Fruit fly (Drosophila melanogaster) whole organism, prepupa: ENCODE data around the gene Rab8.

Experiments
- Blimp-1 ChIP-seq: fragments of 200-800 bp; sonication (Bioruptor generic); optimal IDR thresholded peaks from 3 replicates; lab custom pipeline; 2017; ENCODE audit warnings: missing biosample characterization, missing genetic modification characterization, mild to moderate bottlenecking, moderate library complexity, missing genetic modification reagents
- CG10669 ChIP-seq: fragments of 200-800 bp; sonication (Bioruptor generic); optimal IDR thresholded peaks from 3 replicates; lab custom pipeline; 2018; ENCODE audit warnings: missing biosample characterization, mild to moderate bottlenecking, missing genetic modification characterization, moderate library complexity
- CG11294 ChIP-seq: fragments of 200-800 bp; sonication (Bioruptor generic); IDR thresholded peaks from 2 replicates; pipeline ENCODE4 v1.3.6; 2022; ENCODE audit warnings: missing biosample characterization, missing genetic modification characterization
- CG11902 ChIP-seq: fragments of 200-800 bp; sonication (Bioruptor generic); optimal IDR thresholded peaks from 3 replicates; lab custom pipeline; 2016; ENCODE audit warnings: missing biosample characterization, missing genetic modification characterization
- CG15336 ChIP-seq: fragments of 200-800 bp; sonication (Bioruptor generic); IDR thresholded peaks from 2 replicates; pipeline ENCODE4 v1.3.6; 2022; ENCODE audit warnings: missing biosample characterization, missing genetic modification characterization
- CG3032 ChIP-seq: fragments of 200-800 bp; optimal IDR thresholded peaks from 2 replicates; lab custom pipeline; 2019; ENCODE audit warnings: missing biosample characterization, mild to moderate bottlenecking, missing genetic modification characterization, moderate library complexity
- CG31627 ChIP-seq: fragments of 200-800 bp; sonication (Bioruptor generic); optimal IDR thresholded peaks from 3 replicates; lab custom pipeline; 2016; ENCODE audit warnings: missing biosample characterization, missing genetic modification characterization
- CG34406 ChIP-seq: fragments of 200-800 bp; sonication (Bioruptor generic); optimal IDR thresholded peaks from 3 replicates; lab custom pipeline; 2016; ENCODE audit warnings: missing biosample characterization, missing genetic modification characterization
- CG4318 ChIP-seq: fragments of 200-800 bp; sonication (Bioruptor generic); optimal IDR thresholded peaks from 3 replicates; lab custom pipeline; 2017; ENCODE audit warnings: missing biosample characterization, mild to moderate bottlenecking, missing genetic modification characterization
- CG6163 ChIP-seq: fragments of 200-800 bp; sonication (Bioruptor generic); IDR thresholded peaks from 3 replicates; pipeline ENCODE4 v1.3.6; 2022; ENCODE audit warnings: missing biosample characterization, missing genetic modification characterization
- CG6276 ChIP-seq: fragments of 200-800 bp; sonication (Bioruptor generic); optimal IDR thresholded peaks from 2 replicates; lab custom pipeline; 2017; ENCODE audit warnings: missing biosample characterization, mild to moderate bottlenecking, missing genetic modification characterization
- CG6792 ChIP-seq: fragments of 200-800 bp; sonication (Bioruptor generic); optimal IDR thresholded peaks from 3 replicates; lab custom pipeline; 2016; ENCODE audit warnings: missing biosample characterization, missing genetic modification characterization
- CG6808 ChIP-seq: fragments of 200-800 bp; sonication (Bioruptor generic); optimal IDR thresholded peaks from 3 replicates; lab custom pipeline; 2017; ENCODE audit warnings: missing biosample characterization, missing genetic modification characterization, mild to moderate bottlenecking, moderate library complexity, missing genetic modification reagents
- CG6854 ChIP-seq: fragments of 200-800 bp; sonication (Bioruptor generic); optimal IDR thresholded peaks from 2 replicates; lab custom pipeline; 2017; ENCODE audit warnings: missing biosample characterization, mild to moderate bottlenecking, missing genetic modification characterization
- CG7368 ChIP-seq: fragments of 200-800 bp; sonication (Bioruptor generic); optimal IDR thresholded peaks from 3 replicates; lab custom pipeline; 2016; ENCODE audit warnings: missing biosample characterization, missing genetic modification characterization
- CG8119 ChIP-seq: fragments of 200-800 bp; sonication (Bioruptor generic); IDR thresholded peaks from 3 replicates; pipeline ENCODE4 v1.3.6; 2022; ENCODE audit warnings: missing biosample characterization, missing genetic modification characterization
- CG8319 ChIP-seq: fragments of 200-800 bp; sonication (Bioruptor generic); optimal IDR thresholded peaks from 3 replicates; lab custom pipeline; 2016; ENCODE audit warnings: missing biosample characterization, missing genetic modification characterization
- Eip75B ChIP-seq: fragments of 200-800 bp; sonication (Bioruptor generic); optimal IDR thresholded peaks from 3 replicates; lab custom pipeline; 2016; ENCODE audit warnings: missing biosample characterization, missing genetic modification characterization
- Eip78C ChIP-seq: fragments of 200-800 bp; sonication (Bioruptor generic); peaks from one replicate; lab custom pipeline; 2016; ENCODE audit warnings: missing biosample characterization, missing genetic modification characterization
- Eip93F ChIP-seq: fragments of 200-800 bp; sonication (Bioruptor generic); optimal IDR thresholded peaks from 2 replicates; lab custom pipeline; 2016; ENCODE audit warnings: missing biosample characterization, mild to moderate bottlenecking, missing genetic modification characterization
- Ets96B ChIP-seq: fragments of 200-800 bp; optimal IDR thresholded peaks from 2 replicates; lab custom pipeline; 2019; ENCODE audit warnings: missing biosample characterization, mild to moderate bottlenecking, missing genetic modification characterization, moderate library complexity
- Gug ChIP-seq: fragments of 200-800 bp; sonication (Bioruptor generic); IDR thresholded peaks from 2 replicates; pipeline ENCODE4 v1.3.6; 2022; ENCODE audit warnings: missing biosample characterization, missing genetic modification characterization
- Hr38 ChIP-seq: sonication (Bioruptor generic); optimal IDR thresholded peaks from 2 replicates; lab custom pipeline; 2016; ENCODE audit warnings: missing biosample characterization, missing genetic modification characterization
- Hr4 ChIP-seq: fragments of 200-800 bp; sonication (Bioruptor generic); optimal IDR thresholded peaks from 3 replicates; lab custom pipeline; 2016; ENCODE audit warnings: missing biosample characterization, missing genetic modification characterization
- Lpt ChIP-seq: fragments of 200-800 bp; sonication (Bioruptor generic); optimal IDR thresholded peaks from 3 replicates; lab custom pipeline; 2016; ENCODE audit warnings: missing biosample characterization, missing genetic modification characterization
- OdsH ChIP-seq: fragments of 200-800 bp; sonication (Bioruptor generic); optimal IDR thresholded peaks from 3 replicates; lab custom pipeline; 2016; ENCODE audit warnings: missing biosample characterization, missing genetic modification characterization
- Smox ChIP-seq: fragments of 200-800 bp; sonication (Bioruptor generic); optimal IDR thresholded peaks from 3 replicates; lab custom pipeline; 2016; ENCODE audit warnings: missing biosample characterization, missing genetic modification characterization
- Sox102F ChIP-seq: fragments of 200-800 bp; sonication (Bioruptor generic); optimal IDR thresholded peaks from 2 replicates; lab custom pipeline; 2016; ENCODE audit warnings: missing biosample characterization, mild to moderate bottlenecking, missing genetic modification characterization
- Sox14 ChIP-seq: fragments of 200-800 bp; sonication (Bioruptor generic); optimal IDR thresholded peaks from 3 replicates; lab custom pipeline; 2016; ENCODE audit warnings: missing biosample characterization, missing genetic modification characterization
- cyc ChIP-seq: fragments of 200-800 bp; sonication (Bioruptor generic); optimal IDR thresholded peaks from 3 replicates; lab custom pipeline; 2016; ENCODE audit warnings: missing biosample characterization, missing genetic modification characterization
- dsx ChIP-seq: fragments of 200-800 bp; optimal IDR thresholded peaks from 3 replicates; lab custom pipeline; 2019; ENCODE audit warnings: missing biosample characterization, mild to moderate bottlenecking, missing genetic modification characterization, moderate library complexity; ENCODE audit not compliant: poor library complexity, severe bottlenecking
- eg ChIP-seq: fragments of 200-800 bp; sonication (Bioruptor generic); IDR thresholded peaks from 3 replicates; pipeline ENCODE4 v1.3.6; 2022; ENCODE audit warnings: missing biosample characterization, missing genetic modification characterization
- esn ChIP-seq: fragments of 200-800 bp; sonication (Bioruptor generic); optimal IDR thresholded peaks from 2 replicates; lab custom pipeline; 2016; ENCODE audit warnings: missing biosample characterization, mild to moderate bottlenecking, missing genetic modification characterization, moderate library complexity
- fd85E ChIP-seq: fragments of 200-800 bp; sonication (Bioruptor generic); optimal IDR thresholded peaks from 3 replicates; lab custom pipeline; 2016; ENCODE audit warnings: missing biosample characterization, missing genetic modification characterization
- lz ChIP-seq: fragments of 200-800 bp; sonication (Bioruptor generic); optimal IDR thresholded peaks from 3 replicates; lab custom pipeline; 2016; ENCODE audit warnings: missing biosample characterization, missing genetic modification characterization
- salr ChIP-seq, 2 experiments: fragments of 200-800 bp; sonication (Bioruptor generic); optimal IDR thresholded peaks; 3 replicates each; lab custom pipeline; 2016 to 2018; ENCODE audit warnings: missing biosample characterization in 2 of 2, missing genetic modification characterization in 2 of 2, mild to moderate bottlenecking in 1 of 2
- spab ChIP-seq: fragments of 200-800 bp; sonication (Bioruptor generic); optimal IDR thresholded peaks from 2 replicates; lab custom pipeline; 2017; ENCODE audit warnings: missing biosample characterization, mild to moderate bottlenecking, missing genetic modification characterization, missing genetic modification reagents
- ss ChIP-seq, 2 experiments: fragments of 200-800 bp; sonication (Bioruptor generic); optimal IDR thresholded peaks; 2 replicates in 1 of 2; 3 replicates in 1 of 2; lab custom pipeline; 2017 to 2018; ENCODE audit warnings: mild to moderate bottlenecking in 2 of 2, missing biosample characterization in 2 of 2, missing genetic modification characterization in 2 of 2, moderate library complexity in 1 of 2
- topi ChIP-seq: fragments of 200-800 bp; sonication (Bioruptor generic); optimal IDR thresholded peaks from 3 replicates; lab custom pipeline; 2016; ENCODE audit warnings: missing biosample characterization, missing genetic modification characterization

Gene Rab8

DNA sequence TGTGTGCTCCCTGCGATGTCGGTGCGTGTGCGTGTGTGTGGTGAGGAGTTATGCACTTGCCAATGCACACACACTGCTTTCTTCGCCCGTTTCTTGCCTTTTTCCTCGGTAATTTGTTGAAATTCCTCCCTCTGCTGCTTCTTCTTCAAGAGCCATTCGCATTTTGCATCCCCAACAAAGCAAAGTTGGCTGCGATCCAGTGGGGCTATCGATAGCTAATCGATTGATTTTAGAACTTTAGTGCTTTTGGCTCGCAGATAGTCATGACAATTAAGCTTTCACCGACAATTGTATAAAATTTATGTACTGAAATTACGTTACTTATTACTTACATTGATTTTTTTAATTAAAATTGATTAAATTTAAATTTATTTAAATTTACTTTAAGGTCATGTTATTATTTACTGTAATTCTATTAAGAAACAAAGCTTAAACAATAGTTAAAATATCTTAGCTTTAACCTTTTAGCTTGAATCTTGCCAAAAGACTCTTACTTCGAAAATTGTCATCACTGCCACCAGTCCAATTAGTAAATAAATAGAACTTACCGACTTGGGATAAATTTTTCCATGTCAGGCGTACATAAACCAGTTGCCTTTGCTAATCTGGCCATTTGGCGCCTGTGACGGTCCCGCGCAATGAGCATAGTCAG lies 36.6 kb downstream of the Rab8 start, which contains the start of the genes trc and CG32221:
Gene trc (minus strand): TSS at position 162 of the 652 bp plus-strand sequence.
Gene CG32221 (plus strand): TSS at position 528 of the 652 bp plus-strand sequence.
- TF ChIP-seq ss (GFP tag; optimal IDR thresholded peaks at IDR 0.05; lab: Kevin White, UChicago) = no peak
- no peak for TF ChIP-seq CG11902
- TF ChIP-seq CG3032 = peak; percentile 29
- TF ChIP-seq CG4318 (GFP tag; lab: Kevin White, UChicago) = no peak
- peak; percentile 36 for TF ChIP-seq Sox14
- no peak for TF ChIP-seq Lpt (GFP tag; lab: Kevin White, UChicago)
- TF ChIP-seq CG15336 (GFP tag; lab: Robert Waterston, UW) = no peak
- TF ChIP-seq Sox102F = no peak
- TF ChIP-seq fd85E (GFP tag; lab: Kevin White, UChicago) = no peak
- TF ChIP-seq Smox (GFP tag; lab: Kevin White, UChicago) = no peak
- no peak for TF ChIP-seq Gug
- TF ChIP-seq Hr4 (GFP tag; lab: Kevin White, UChicago) = no peak
- TF ChIP-seq Eip75B (GFP tag; lab: Kevin White, UChicago) = no peak
- peak; percentile 34 for TF ChIP-seq CG31627
- no peak for TF ChIP-seq cyc (GFP tag; lab: Kevin White, UChicago)
- TF ChIP-seq CG6808 (GFP tag; lab: Kevin White, UChicago) = no peak
- TF ChIP-seq lz = no peak
- no peak for TF ChIP-seq Eip93F (GFP tag; lab: Kevin White, UChicago)
- no peak for TF ChIP-seq OdsH (GFP tag; lab: Kevin White, UChicago)
- peak; percentile 35 for TF ChIP-seq esn
- no peak for TF ChIP-seq spab (GFP tag; lab: Kevin White, UChicago)
- no peak for TF ChIP-seq dsx (GFP tag; lab: Kevin White, UChicago)
- TF ChIP-seq CG6163 (GFP tag; lab: Robert Waterston, UW) = peak; percentile 43; the same call in 2 of the 3 replicates
- TF ChIP-seq CG7368 = no peak
- TF ChIP-seq CG6276 (GFP tag; lab: Kevin White, UChicago) = no peak
- TF ChIP-seq eg (GFP tag; lab: Robert Waterston, UW) = no peak
- no peak for TF ChIP-seq CG8319 (GFP tag; lab: Kevin White, UChicago)
- peak in 1 of 2 experiments; percentile 24 for TF ChIP-seq salr (GFP tag; optimal IDR thresholded peaks at IDR 0.05; lab: Kevin White, UChicago)

DNA sequence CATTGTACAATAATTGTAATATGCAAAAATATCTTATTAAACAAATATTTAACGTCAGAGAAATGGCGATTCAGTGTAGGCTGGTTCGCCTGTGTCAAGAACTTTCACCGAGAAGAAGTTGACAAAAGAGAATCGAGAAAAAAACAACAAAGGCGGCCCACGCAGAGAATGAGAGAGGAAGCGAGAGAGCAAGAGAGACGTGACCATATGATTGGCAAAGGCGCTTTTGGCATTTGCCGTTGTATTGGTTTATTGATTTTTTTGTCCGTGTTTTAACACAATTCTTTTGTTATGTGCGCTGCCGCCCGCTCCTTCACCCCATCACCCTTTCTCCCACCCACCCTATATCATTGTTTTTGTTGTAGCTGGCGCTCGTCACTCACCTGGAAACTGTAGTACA lies 37.7 kb downstream of the Rab8 start:
- TF ChIP-seq Smox (GFP tag; lab: Kevin White, UChicago) = no peak
- no peak for TF ChIP-seq CG11294 (GFP tag; lab: Robert Waterston, UW)
- TF ChIP-seq topi (GFP tag; lab: Kevin White, UChicago) = peak; percentile 17
- TF ChIP-seq Ets96B = no peak
- no peak for TF ChIP-seq CG11902
- no peak for TF ChIP-seq CG10669
- peak; percentile 54 for TF ChIP-seq esn
- TF ChIP-seq CG34406 (GFP tag; lab: Kevin White, UChicago) = no peak
- peak in 1 of 2 experiments; percentile 71 for TF ChIP-seq ss (GFP tag; optimal IDR thresholded peaks at IDR 0.05; lab: Kevin White, UChicago)
- peak; percentile 22; the same call in 1 of the 3 replicates for TF ChIP-seq CG8119
- TF ChIP-seq CG15336 (GFP tag; lab: Robert Waterston, UW) = 0 out of 2 replicates have a peak, but pooled peaks have one; percentile 12
- peak; percentile 9 for TF ChIP-seq lz
- peak; percentile 83 for TF ChIP-seq Eip78C (GFP tag; lab: Kevin White, UChicago)
- peak; percentile 38 for TF ChIP-seq CG6792 (GFP tag; lab: Kevin White, UChicago)
- TF ChIP-seq CG6854 = peak; percentile 58
- TF ChIP-seq Hr38 (GFP tag; lab: Kevin White, UChicago) = no peak
- TF ChIP-seq Blimp-1 (GFP tag; lab: Kevin White, UChicago) = peak; percentile 81
- TF ChIP-seq CG6163 (GFP tag; lab: Robert Waterston, UW) = peak; percentile 47; the same call in 2 of the 3 replicates
- peak; percentile 45 for TF ChIP-seq Eip93F (GFP tag; lab: Kevin White, UChicago)
- peak; percentile 71 for TF ChIP-seq Sox14
